Fruit fly (Drosophila melanogaster): ENCODE results near the gene CG17193.
A peak's percentile ranks its signal among the peaks of the same experiment; 100 is the strongest.

Gene CG17193

DNA sequence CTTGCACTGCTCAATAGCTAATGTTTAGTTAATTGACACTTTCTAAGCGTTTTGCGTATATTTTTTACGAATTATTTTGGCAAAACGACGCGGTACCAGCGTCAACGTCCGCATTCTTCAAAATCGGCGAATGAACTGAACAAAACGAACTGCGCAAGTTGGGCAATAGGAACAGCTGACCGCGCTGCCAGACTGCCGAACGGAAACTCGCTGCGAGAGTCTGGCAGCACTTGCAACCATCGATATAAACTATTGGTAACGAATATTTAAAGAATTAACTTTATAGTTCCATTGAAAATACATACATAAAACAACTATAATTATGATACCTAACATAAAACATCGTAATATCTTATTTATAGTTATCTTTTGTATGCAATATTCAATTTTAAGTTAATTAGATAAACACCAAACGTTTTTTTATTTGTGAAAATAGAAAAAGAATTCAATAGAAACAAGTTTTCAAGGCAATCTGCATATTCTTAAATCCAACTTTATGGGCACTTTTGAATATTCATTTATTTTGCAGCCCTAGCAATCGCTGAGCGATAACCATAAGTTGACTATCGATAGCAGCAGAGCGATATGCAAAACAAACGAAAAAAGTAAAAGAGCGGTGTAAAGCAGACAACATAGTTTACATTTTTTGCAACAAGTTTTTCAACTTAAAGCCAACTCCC, 47.4 kb downstream of the CG17193 start, which contains the start of the genes Hs6st and MED25 (continued):
- TF ChIP-seq bbx (GFP tag; IDR thresholded peaks at IDR 0.05; ENCODE audit: partially characterized antibody) (peak; percentile 78), gsb-n (tag; optimal IDR thresholded peaks at IDR 0.05) (no peak), PHDP (tag; optimal IDR thresholded peaks at IDR 0.05) (peak; percentile 24)

DNA sequence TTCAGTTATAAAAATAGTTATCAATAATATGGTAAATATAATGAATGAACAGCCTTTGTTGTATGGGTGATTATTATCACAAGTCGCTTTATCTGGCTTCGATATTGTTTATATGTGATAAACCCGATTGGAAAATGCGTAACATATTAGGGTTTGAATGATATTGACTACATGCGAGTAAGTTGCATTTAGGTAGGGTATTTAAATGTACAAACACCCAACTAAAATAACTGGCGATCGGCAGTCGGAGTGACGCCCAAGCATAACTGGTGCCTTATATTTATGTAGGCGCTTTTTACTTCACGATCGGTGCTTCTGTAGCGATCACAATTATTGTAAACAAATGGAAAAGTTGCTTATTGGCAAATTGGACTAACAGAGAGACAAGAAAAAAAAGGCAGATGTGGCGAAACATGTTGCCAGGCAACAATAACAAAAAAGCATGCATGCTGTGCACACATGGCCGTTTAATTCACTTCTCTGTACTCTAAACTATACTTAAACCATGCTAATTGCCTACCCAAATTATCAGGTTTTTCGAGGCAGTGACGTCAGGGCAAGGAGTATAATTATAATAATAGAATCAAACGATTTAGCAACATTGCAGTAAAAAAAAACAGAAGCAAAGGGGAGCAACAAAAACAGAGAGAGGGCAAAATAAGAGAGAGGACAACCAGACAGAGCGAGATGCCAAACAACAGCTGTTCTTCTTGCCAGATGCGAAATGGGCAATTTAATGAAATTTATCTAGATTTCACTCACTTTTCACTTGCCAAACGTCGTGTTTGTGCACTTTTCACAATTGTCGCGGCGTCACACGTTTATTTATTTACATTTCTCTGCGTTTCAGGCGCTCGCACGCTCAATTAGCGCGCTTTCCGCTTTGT, 48.3 kb downstream of the CG17193 start:
- peak; percentile 61 for TF ChIP-seq twi (tag; optimal IDR thresholded peaks at IDR 0.05)
- no peak for TF ChIP-seq Drgx (GFP tag; IDR thresholded peaks at IDR 0.05)
- TF ChIP-seq Awh (GFP tag; IDR thresholded peaks at IDR 0.05) = no peak
- no peak for TF ChIP-seq Dip2 (GFP tag; IDR thresholded peaks at IDR 0.05)
- peak; percentile 45 for TF ChIP-seq Elba2 (GFP tag; optimal IDR thresholded peaks at IDR 0.05)
- peak in 1 of 2 experiments; percentile 17 for TF ChIP-seq bsh (GFP tag; optimal IDR thresholded peaks at IDR 0.05)
- no peak for TF ChIP-seq pum (GFP tag; optimal IDR thresholded peaks at IDR 0.05)
- no peak for TF ChIP-seq Usf (GFP tag; optimal IDR thresholded peaks at IDR 0.05)
- no peak for TF ChIP-seq CG18476 (GFP tag; optimal IDR thresholded peaks at IDR 0.05)
- TF ChIP-seq Med (GFP tag) = peak; percentile 17
- no peak for TF ChIP-seq CG10431 (GFP tag; optimal IDR thresholded peaks at IDR 0.05)
- no peak for TF ChIP-seq CG6765 (GFP tag; optimal IDR thresholded peaks at IDR 0.05)
- peak; percentile 52 for TF ChIP-seq CG10274 (GFP tag; optimal IDR thresholded peaks at IDR 0.05)
- TF ChIP-seq CG11504 (tag; optimal IDR thresholded peaks at IDR 0.05) = peak; percentile 97
- TF ChIP-seq hbn (GFP tag; IDR thresholded peaks at IDR 0.05; ENCODE audit: partially characterized antibody) = no peak
- peak; percentile 70 to 85 for TF ChIP-seq Trl (optimal IDR thresholded peaks at IDR 0.05)
- TF ChIP-seq Trl (GFP tag; optimal IDR thresholded peaks at IDR 0.05) = no peak
- TF ChIP-seq Six4 (GFP tag; optimal IDR thresholded peaks at IDR 0.05) = no peak
- no peak for TF ChIP-seq prd (optimal IDR thresholded peaks at IDR 0.05)
- TF ChIP-seq prd (GFP tag; IDR thresholded peaks at IDR 0.05) = no peak
- TF ChIP-seq D19A (tag; optimal IDR thresholded peaks at IDR 0.05) = peak; percentile 55

DNA sequence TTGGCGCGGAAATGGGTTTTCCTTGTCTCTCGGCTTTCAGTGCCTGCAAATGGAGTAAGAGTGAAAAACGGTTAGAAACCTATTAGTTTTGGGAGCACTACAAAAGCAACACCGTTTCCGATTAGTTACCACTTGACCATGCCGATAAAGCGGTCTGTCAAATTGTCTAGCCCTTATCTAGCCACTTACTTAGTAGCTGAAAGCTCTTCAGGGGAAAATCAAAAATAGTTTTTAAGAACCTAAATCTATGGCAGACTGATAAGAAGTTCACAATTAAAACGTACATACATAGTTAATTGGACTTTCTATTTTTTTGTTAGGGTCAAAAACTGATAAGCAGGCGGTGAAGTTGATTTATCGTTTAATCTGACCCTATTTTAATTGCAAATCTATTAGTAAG, 49.3 kb downstream of the CG17193 start:
- peak; percentile 35 for TF ChIP-seq CG34376 (GFP tag; optimal IDR thresholded peaks at IDR 0.05)
- TF ChIP-seq CG32772 (GFP tag; IDR thresholded peaks at IDR 0.05) = no peak
- TF ChIP-seq vnd (GFP tag; IDR thresholded peaks at IDR 0.05; ENCODE audit: partially characterized antibody) = peak; percentile 41; the same call in 1 of the 3 replicates
- peak; percentile 2 for TF ChIP-seq sens (GFP tag)
- peak; percentile 36 for TF ChIP-seq lab (GFP tag; optimal IDR thresholded peaks at IDR 0.05)
- TF ChIP-seq chinmo (GFP tag; IDR thresholded peaks at IDR 0.05; ENCODE audit: partially characterized antibody) = 0 out of 4 replicates have a peak, but pooled peaks have one; percentile 31
- TF ChIP-seq sens-2 (GFP tag; IDR thresholded peaks at IDR 0.05) = peak; percentile 32; the same call in 1 of the 2 replicates
- TF ChIP-seq sug (tag; optimal IDR thresholded peaks at IDR 0.05) = peak; percentile 82
- TF ChIP-seq Vsx1 (GFP tag; optimal IDR thresholded peaks at IDR 0.05) = peak; percentile 67
- TF ChIP-seq mirr (GFP tag; optimal IDR thresholded peaks at IDR 0.05) = peak; percentile 91
- TF ChIP-seq CG10959 (GFP tag; IDR thresholded peaks at IDR 0.05) = no peak
- TF ChIP-seq Hr78 (GFP tag; optimal IDR thresholded peaks at IDR 0.05) = peak in 1 of 2 experiments; percentile 65
- no peak for TF ChIP-seq D19A (tag; optimal IDR thresholded peaks at IDR 0.05)
- no peak for TF ChIP-seq CG13775 (GFP tag; optimal IDR thresholded peaks at IDR 0.05)
- TF ChIP-seq exex (tag; optimal IDR thresholded peaks at IDR 0.05) = peak; percentile 98
- TF ChIP-seq grn (GFP tag; optimal IDR thresholded peaks at IDR 0.05) = peak; percentile 74
- TF ChIP-seq emc (GFP tag; optimal IDR thresholded peaks at IDR 0.05) = no peak
- peak; percentile 68 for TF ChIP-seq GATAe (GFP tag; conservative IDR thresholded peaks at IDR 0.05)
- peak; percentile 23 for TF ChIP-seq CG12769 (tag; optimal IDR thresholded peaks at IDR 0.05)
- no peak for TF ChIP-seq Ptx1 (GFP tag; IDR thresholded peaks at IDR 0.05)
- no peak for TF ChIP-seq CG11696 (GFP tag; IDR thresholded peaks at IDR 0.05)
- TF ChIP-seq ap (GFP tag; IDR thresholded peaks at IDR 0.05) = no peak

Measured in whole organism, embryonic.